Fruit fly (Drosophila melanogaster) whole organism, adult: ENCODE results near the gene hng3.

Source experiments
- CG5204 ChIP-seq: fragments of 200-800 bp; sonication (Bioruptor generic); optimal IDR thresholded peaks from 2 replicates; lab custom pipeline; 2016; ENCODE audit warnings: missing biosample characterization, missing genetic modification characterization
- Crg-1 ChIP-seq: fragments of 200-800 bp; sonication (Bioruptor generic); optimal IDR thresholded peaks from 2 replicates; lab custom pipeline; 2016; ENCODE audit warnings: missing biosample characterization, missing genetic modification characterization
- Hr96 ChIP-seq: fragments of 200-800 bp; sonication (Bioruptor generic); optimal IDR thresholded peaks from 2 replicates; lab custom pipeline; 2016; ENCODE audit warnings: missing biosample characterization, missing genetic modification characterization
- cnc ChIP-seq, 2 experiments: fragments of >200 bp; optimal IDR thresholded peaks; 2 replicates each; lab custom pipeline; 2017
- pad ChIP-seq: fragments of 200-800 bp; sonication (Bioruptor generic); optimal IDR thresholded peaks from 3 replicates; lab custom pipeline; 2017; ENCODE audit warnings: missing biosample characterization, missing genetic modification characterization, mild to moderate bottlenecking, moderate library complexity, missing genetic modification reagents
- tj ChIP-seq: fragments of 200-800 bp; sonication (Bioruptor generic); optimal IDR thresholded peaks from 3 replicates; lab custom pipeline; 2017; ENCODE audit warnings: missing biosample characterization, mild to moderate bottlenecking, missing genetic modification characterization, moderate library complexity

- TF ChIP-seq cnc (optimal IDR thresholded peaks at IDR 0.05; lab: Kevin White, UChicago) (no peak), Hr96 (GFP tag; lab: Kevin White, UChicago) (no peak), Crg-1 (GFP tag; lab: Kevin White, UChicago) (no peak), tj (GFP tag; lab: Kevin White, UChicago) (no peak), pad (GFP tag; lab: Kevin White, UChicago) (no peak), CG5204 (no peak)
Measured at dm6 chr3L:703160-703793, 52.0 kb downstream of the hng3 start.
